Fruit fly (Drosophila melanogaster): ENCODE measurements around the gene crim.

DNA sequence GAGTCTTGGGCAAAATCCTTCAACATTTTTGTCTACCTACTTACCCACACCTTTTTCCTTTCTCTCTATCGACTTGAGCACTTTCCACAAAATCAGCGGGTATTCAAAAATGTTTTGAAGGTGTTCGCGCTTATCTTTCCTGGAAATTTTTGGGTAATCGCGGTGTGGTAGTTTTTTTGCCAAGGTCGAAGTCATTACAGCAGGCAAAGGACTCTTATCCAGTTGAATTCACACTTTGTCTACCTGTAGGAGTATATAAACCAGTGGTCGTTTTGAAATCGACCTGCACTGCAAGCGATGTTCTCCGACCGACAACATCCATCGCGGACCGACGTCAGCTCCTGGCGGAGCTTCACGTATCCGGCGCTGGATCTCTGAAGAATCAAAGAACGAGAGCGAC lies 18.3 kb downstream of the crim start:
- TF ChIP-seq psq (optimal IDR thresholded peaks at IDR 0.05) = no peak
- no peak for TF ChIP-seq CG8478 (optimal IDR thresholded peaks at IDR 0.05)
- no peak for TF ChIP-seq usp (GFP tag; optimal IDR thresholded peaks at IDR 0.05)
- TF ChIP-seq Dll (optimal IDR thresholded peaks at IDR 0.05) = no peak
